Fruit fly (Drosophila melanogaster) whole organism, adult: ENCODE measurements around the gene Tace.

Experiments
- CG11617 ChIP-seq: fragments of 200-800 bp; sonication (Bioruptor generic); optimal IDR thresholded peaks from 2 replicates; lab custom pipeline; 2017; ENCODE audit warnings: mild to moderate bottlenecking, missing biosample characterization, missing genetic modification reagents, missing genetic modification characterization
- CG12768 ChIP-seq: fragments of 200-800 bp; sonication (Bioruptor generic); optimal IDR thresholded peaks from 2 replicates; lab custom pipeline; 2017; ENCODE audit warnings: missing biosample characterization, missing genetic modification characterization, mild to moderate bottlenecking, moderate library complexity, missing genetic modification reagents
- CG14711 ChIP-seq: fragments of 200-800 bp; sonication (Bioruptor generic); optimal IDR thresholded peaks from 2 replicates; lab custom pipeline; 2018; ENCODE audit warnings: missing biosample characterization, mild to moderate bottlenecking, missing genetic modification characterization, moderate library complexity
- CG1620 ChIP-seq: fragments of 200-800 bp; sonication (Bioruptor generic); optimal IDR thresholded peaks from 2 replicates; lab custom pipeline; 2016; ENCODE audit warnings: missing biosample characterization, missing genetic modification characterization
- CG33017 ChIP-seq: fragments of 200-800 bp; sonication (Bioruptor generic); optimal IDR thresholded peaks from 2 replicates; lab custom pipeline; 2018; ENCODE audit warnings: missing biosample characterization, mild to moderate bottlenecking, missing genetic modification characterization, moderate library complexity
- CG5204 ChIP-seq: fragments of 200-800 bp; sonication (Bioruptor generic); optimal IDR thresholded peaks from 2 replicates; lab custom pipeline; 2016; ENCODE audit warnings: missing biosample characterization, missing genetic modification characterization
- CG7045 ChIP-seq: fragments of 200-800 bp; sonication (Bioruptor generic); optimal IDR thresholded peaks from 2 replicates; lab custom pipeline; 2017; ENCODE audit warnings: missing biosample characterization, mild to moderate bottlenecking, missing genetic modification characterization
- CG7101 ChIP-seq: fragments of 200-800 bp; sonication (Bioruptor generic); optimal IDR thresholded peaks from 2 replicates; lab custom pipeline; 2018; ENCODE audit warnings: missing biosample characterization, mild to moderate bottlenecking, missing genetic modification characterization, moderate library complexity
- Clk ChIP-seq: fragments of 200-800 bp; sonication (Bioruptor generic); optimal IDR thresholded peaks from 2 replicates; lab custom pipeline; 2017; ENCODE audit warnings: missing biosample characterization, missing genetic modification characterization
- Crg-1 ChIP-seq: fragments of 200-800 bp; sonication (Bioruptor generic); optimal IDR thresholded peaks from 2 replicates; lab custom pipeline; 2016; ENCODE audit warnings: missing biosample characterization, missing genetic modification characterization
- Hr96 ChIP-seq: fragments of 200-800 bp; sonication (Bioruptor generic); optimal IDR thresholded peaks from 2 replicates; lab custom pipeline; 2016; ENCODE audit warnings: missing biosample characterization, missing genetic modification characterization
- Mnt ChIP-seq: fragments of 200-800 bp; sonication (Bioruptor generic); optimal IDR thresholded peaks from 2 replicates; lab custom pipeline; 2016; ENCODE audit warnings: missing biosample characterization, mild to moderate bottlenecking, missing genetic modification characterization
- bab1 ChIP-seq: fragments of 200-800 bp; sonication (Bioruptor generic); optimal IDR thresholded peaks from 3 replicates; lab custom pipeline; 2019; ENCODE audit warnings: missing biosample characterization, mild to moderate bottlenecking, missing genetic modification characterization, moderate library complexity
- cic ChIP-seq: fragments of 200-800 bp; sonication (Bioruptor generic); optimal IDR thresholded peaks from 2 replicates; lab custom pipeline; 2017; ENCODE audit warnings: missing biosample characterization, mild to moderate bottlenecking, missing genetic modification characterization, moderate library complexity
- cnc ChIP-seq, 2 experiments: fragments of >200 bp; optimal IDR thresholded peaks; 2 replicates each; lab custom pipeline; 2017
- kay ChIP-seq: fragments of 200-800 bp; sonication (Bioruptor generic); peaks from one replicate; lab custom pipeline; 2016; ENCODE audit warnings: missing biosample characterization, missing genetic modification characterization, borderline replicate concordance
- ovo ChIP-seq: fragments of 200-800 bp; sonication (Bioruptor generic); optimal IDR thresholded peaks from 2 replicates; lab custom pipeline; 2016; ENCODE audit warnings: missing biosample characterization, missing genetic modification characterization
- pad ChIP-seq: fragments of 200-800 bp; sonication (Bioruptor generic); optimal IDR thresholded peaks from 3 replicates; lab custom pipeline; 2017; ENCODE audit warnings: missing biosample characterization, missing genetic modification characterization, mild to moderate bottlenecking, moderate library complexity, missing genetic modification reagents
- tj ChIP-seq: fragments of 200-800 bp; sonication (Bioruptor generic); optimal IDR thresholded peaks from 3 replicates; lab custom pipeline; 2017; ENCODE audit warnings: missing biosample characterization, mild to moderate bottlenecking, missing genetic modification characterization, moderate library complexity
- toe ChIP-seq: fragments of 200-800 bp; sonication (Bioruptor generic); optimal IDR thresholded peaks from 2 replicates; lab custom pipeline; 2016; ENCODE audit warnings: missing biosample characterization, missing genetic modification characterization

Gene Tace

dm6 chr3R:30012602-30013489 is 12.5 kb downstream of the Tace start:
- peak; percentile 22 for TF ChIP-seq tj (GFP tag; lab: Kevin White, UChicago)
- no peak for TF ChIP-seq kay
- no peak for TF ChIP-seq bab1 (GFP tag; lab: Kevin White, UChicago)
- peak; percentile 17 for TF ChIP-seq ovo
- no peak for TF ChIP-seq CG1620
- TF ChIP-seq CG14711 (tag; lab: Kevin White, UChicago) = no peak
- TF ChIP-seq Hr96 (GFP tag; lab: Kevin White, UChicago) = no peak
- TF ChIP-seq Mnt (GFP tag; lab: Kevin White, UChicago) = peak; percentile 35
- peak; percentile 87 for TF ChIP-seq cic (GFP tag; lab: Kevin White, UChicago)
- no peak for TF ChIP-seq CG5204
- TF ChIP-seq Clk (GFP tag; lab: Kevin White, UChicago) = no peak
- peak; percentile 1 for TF ChIP-seq CG7101 (tag; lab: Kevin White, UChicago)
- peak; percentile 13 for TF ChIP-seq pad
- no peak for TF ChIP-seq toe (GFP tag; lab: Kevin White, UChicago)
- peak; percentile 8 for TF ChIP-seq Crg-1 (GFP tag; lab: Kevin White, UChicago)
- peak; percentile 30 for TF ChIP-seq CG11617
- peak; percentile 16 for TF ChIP-seq CG7045 (GFP tag; lab: Kevin White, UChicago)
- TF ChIP-seq CG33017 = no peak
- peak; percentile 37 for TF ChIP-seq CG12768 (GFP tag; lab: Kevin White, UChicago)

dm6 chr3R:30013909-30014308 is 13.6 kb downstream of the Tace start:
- no peak for TF ChIP-seq CG14711 (tag; lab: Kevin White, UChicago)
- TF ChIP-seq CG12768 (GFP tag; lab: Kevin White, UChicago) = peak; percentile 37

- TF ChIP-seq cic (GFP tag; lab: Kevin White, UChicago) (peak; percentile 49), ovo (no peak)
Observed at dm6 chr3R:30014480-30014879, 14.2 kb downstream of the Tace start.

- TF ChIP-seq CG1620 (peak; percentile 59), CG5204 (no peak), Crg-1 (GFP tag; lab: Kevin White, UChicago) (peak; percentile 72), toe (GFP tag; lab: Kevin White, UChicago) (peak; percentile 7), CG7045 (GFP tag; lab: Kevin White, UChicago) (peak; percentile 37), CG11617 (peak; percentile 54), cic (GFP tag; lab: Kevin White, UChicago) (peak; percentile 31), CG14711 (tag; lab: Kevin White, UChicago) (peak; percentile 60), Mnt (GFP tag; lab: Kevin White, UChicago) (peak; percentile 37), cnc (optimal IDR thresholded peaks at IDR 0.05; lab: Kevin White, UChicago) (peak in 1 of 2 experiments; percentile 62), pad (peak; percentile 67), tj (GFP tag; lab: Kevin White, UChicago) (no peak), ovo (no peak), Clk (GFP tag; lab: Kevin White, UChicago) (no peak), kay (no peak), CG33017 (peak; percentile 45), CG12768 (GFP tag; lab: Kevin White, UChicago) (peak; percentile 41), Hr96 (GFP tag; lab: Kevin White, UChicago) (peak; percentile 68), CG7101 (tag; lab: Kevin White, UChicago) (peak; percentile 69), bab1 (GFP tag; lab: Kevin White, UChicago) (peak; percentile 83)
Observed at dm6 chr3R:30014977-30015514, 14.7 kb downstream of the Tace start, which contains the start of gene CG7920. Gene CG7920, minus strand, starts transcription at chr3R:30015284.

dm6 chr3R:30021009-30021408 is 20.7 kb downstream of the Tace start:
- TF ChIP-seq tj (GFP tag; lab: Kevin White, UChicago) (peak; percentile 89), bab1 (GFP tag; lab: Kevin White, UChicago) (peak; percentile 19), Crg-1 (GFP tag; lab: Kevin White, UChicago) (no peak)

dm6 chr3R:30021559-30022451 is 21.5 kb downstream of the Tace start, which contains the start of gene Mgat2:
Gene Mgat2, minus strand, starts transcription at chr3R:30022221.
- peak; percentile 65 for TF ChIP-seq CG33017
- TF ChIP-seq Mnt (GFP tag; lab: Kevin White, UChicago) = peak; percentile 75
- peak; percentile 42 for TF ChIP-seq CG7101 (tag; lab: Kevin White, UChicago)
- TF ChIP-seq CG5204 = no peak
- TF ChIP-seq CG12768 (GFP tag; lab: Kevin White, UChicago) = peak; percentile 67
- TF ChIP-seq toe (GFP tag; lab: Kevin White, UChicago) = no peak
- TF ChIP-seq pad = no peak
- no peak for TF ChIP-seq CG1620
- peak; percentile 41 for TF ChIP-seq bab1 (GFP tag; lab: Kevin White, UChicago)
- no peak for TF ChIP-seq Crg-1 (GFP tag; lab: Kevin White, UChicago)
- TF ChIP-seq CG11617 = peak; percentile 53
- TF ChIP-seq CG7045 (GFP tag; lab: Kevin White, UChicago) = peak; percentile 50
- TF ChIP-seq Hr96 (GFP tag; lab: Kevin White, UChicago) = peak; percentile 72
- no peak for TF ChIP-seq kay
- no peak for TF ChIP-seq cnc (optimal IDR thresholded peaks at IDR 0.05; lab: Kevin White, UChicago)
- TF ChIP-seq cic (GFP tag; lab: Kevin White, UChicago) = peak; percentile 85
- no peak for TF ChIP-seq CG14711 (tag; lab: Kevin White, UChicago)
- peak; percentile 28 for TF ChIP-seq tj (GFP tag; lab: Kevin White, UChicago)
- TF ChIP-seq ovo = no peak
- no peak for TF ChIP-seq Clk (GFP tag; lab: Kevin White, UChicago)
